Worm (Caenorhabditis elegans) whole organism, L2 larva: ENCODE measurements around the gene rhgf-1.

Source experiments
- F13H6.1 ChIP-seq: sonication (generic microtip); optimal IDR thresholded peaks from 2 replicates; lab custom pipeline; 2016; ENCODE audit warnings: missing genetic modification characterization, missing compliant biosample characterization
- ZK546.5 ChIP-seq: sonication (generic microtip); optimal IDR thresholded peaks from 2 replicates; lab custom pipeline; 2017; ENCODE audit warnings: missing biosample characterization, missing genetic modification characterization
- egl-27 ChIP-seq: sonication (generic microtip); optimal IDR thresholded peaks from 3 replicates; lab custom pipeline; 2017; ENCODE audit warnings: missing biosample characterization, missing genetic modification reagents, missing genetic modification characterization
- elt-3 ChIP-seq: sonication (generic microtip); optimal IDR thresholded peaks from 2 replicates; lab custom pipeline; 2017; ENCODE audit warnings: missing biosample characterization, missing genetic modification characterization
- lin-39 ChIP-seq: fragments of 150-350 bp; optimal IDR thresholded peaks from 2 replicates; lab custom pipeline; 2014; ENCODE audit warnings: missing biosample characterization, missing genetic modification reagents, missing genetic modification characterization
- mdl-1 ChIP-seq, 2 experiments: fragments of 150-350 bp in 1 of 2; sonication (generic microtip) in 1 of 2; optimal IDR thresholded peaks; 2 replicates each; lab custom pipeline; 2017; ENCODE audit warnings: missing biosample characterization in 2 of 2, missing genetic modification characterization in 2 of 2
- nhr-11 ChIP-seq: fragments of 150-350 bp; optimal IDR thresholded peaks from 2 replicates; lab custom pipeline; 2014; ENCODE audit warnings: missing biosample characterization, missing genetic modification characterization
- nhr-23 ChIP-seq: fragments of 150-350 bp; optimal IDR thresholded peaks from 2 replicates; lab custom pipeline; 2014; ENCODE audit warnings: missing biosample characterization, missing genetic modification reagents, missing genetic modification characterization
- unc-39 ChIP-seq: fragments of 150-350 bp; optimal IDR thresholded peaks from 2 replicates; lab custom pipeline; 2014; ENCODE audit warnings: missing biosample characterization, missing genetic modification characterization
- unc-62 ChIP-seq: fragments of 150-350 bp; optimal IDR thresholded peaks from 2 replicates; lab custom pipeline; 2014; ENCODE audit warnings: missing biosample characterization, missing genetic modification reagents, missing genetic modification characterization
- ztf-11 ChIP-seq: sonication (generic microtip); optimal IDR thresholded peaks from 2 replicates; lab custom pipeline; 2017; ENCODE audit warnings: missing biosample characterization, missing genetic modification characterization

DNA sequence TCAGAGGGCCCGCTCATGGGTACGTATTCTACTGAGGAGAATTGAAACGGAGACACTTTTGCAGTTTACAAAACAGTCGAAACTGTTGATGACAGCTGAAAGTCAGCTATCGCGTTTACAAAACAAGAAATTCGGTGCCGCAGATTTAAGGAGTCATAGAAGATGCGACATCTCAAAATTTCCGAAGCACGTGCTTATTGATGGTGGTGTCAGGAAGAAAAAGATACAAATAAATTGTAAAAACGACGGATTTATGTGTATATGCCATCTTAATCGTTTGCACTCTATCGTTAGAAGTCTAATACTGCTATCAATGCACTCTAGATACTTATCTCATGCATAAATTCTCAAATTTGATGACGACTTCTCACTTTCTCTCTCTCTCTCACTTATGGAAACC is 37.5 kb downstream of the rhgf-1 start, which contains the start of gene F13E6.2:
- no peak for TF ChIP-seq egl-27 (tag; lab: Kevin White, UChicago)
- no peak for TF ChIP-seq F13H6.1 (tag; lab: Kevin White, UChicago)
- TF ChIP-seq elt-3: no peak
- no peak for TF ChIP-seq nhr-23 (tag; lab: Kevin White, UChicago)
- TF ChIP-seq nhr-11: no peak
- TF ChIP-seq unc-39: no peak
- TF ChIP-seq ZK546.5 (tag; lab: Kevin White, UChicago): no peak
- TF ChIP-seq mdl-1 (tag; optimal IDR thresholded peaks at IDR 0.05; lab: Kevin White, UChicago): no peak
- TF ChIP-seq unc-62 (GFP tag; lab: Kevin White, UChicago): no peak
- TF ChIP-seq ztf-11 (tag; lab: Kevin White, UChicago): no peak
- no peak for TF ChIP-seq lin-39 (tag; lab: Kevin White, UChicago)
